Worm (Caenorhabditis elegans) whole organism, L2 larva: ENCODE data around the gene gpcp-2.

Experiments
- C34F6.9 ChIP-seq: fragments of 150-350 bp; optimal IDR thresholded peaks from 2 replicates; lab custom pipeline; 2014; ENCODE audit warnings: missing biosample characterization, missing genetic modification characterization
- F13H6.1 ChIP-seq: sonication (generic microtip); optimal IDR thresholded peaks from 2 replicates; lab custom pipeline; 2016; ENCODE audit warnings: missing genetic modification characterization, missing compliant biosample characterization
- R02D3.7 ChIP-seq: fragments of 150-350 bp; optimal IDR thresholded peaks from 2 replicates; lab custom pipeline; 2014; ENCODE audit warnings: missing biosample characterization, missing genetic modification characterization
- ZK546.5 ChIP-seq: sonication (generic microtip); optimal IDR thresholded peaks from 2 replicates; lab custom pipeline; 2017; ENCODE audit warnings: missing biosample characterization, missing genetic modification characterization
- aly-2 ChIP-seq: fragments of 150-350 bp; optimal IDR thresholded peaks from 2 replicates; lab custom pipeline; 2014; ENCODE audit warnings: missing biosample characterization, missing genetic modification characterization
- blmp-1 ChIP-seq: sonication (generic microtip); optimal IDR thresholded peaks from 2 replicates; lab custom pipeline; 2017; ENCODE audit warnings: missing genetic modification characterization, mild to moderate bottlenecking, missing compliant biosample characterization, antibody characterized with exemption, moderate library complexity; ENCODE audit not compliant: insufficient read depth
- ceh-16 ChIP-seq: fragments of 150-350 bp; optimal IDR thresholded peaks from 2 replicates; lab custom pipeline; 2014; ENCODE audit warnings: missing biosample characterization, missing genetic modification characterization
- crh-2 ChIP-seq: sonication (generic microtip); optimal IDR thresholded peaks from 2 replicates; lab custom pipeline; 2017; ENCODE audit warnings: missing biosample characterization, missing genetic modification characterization
- dmd-4 ChIP-seq: sonication (generic microtip); optimal IDR thresholded peaks from 2 replicates; lab custom pipeline; 2017; ENCODE audit warnings: missing biosample characterization, missing genetic modification characterization
- egl-27 ChIP-seq: sonication (generic microtip); optimal IDR thresholded peaks from 3 replicates; lab custom pipeline; 2017; ENCODE audit warnings: missing biosample characterization, missing genetic modification reagents, missing genetic modification characterization
- elt-3 ChIP-seq: sonication (generic microtip); optimal IDR thresholded peaks from 2 replicates; lab custom pipeline; 2017; ENCODE audit warnings: missing biosample characterization, missing genetic modification characterization
- fos-1 ChIP-seq: fragments of 150-350 bp; optimal IDR thresholded peaks from 2 replicates; lab custom pipeline; 2014; ENCODE audit warnings: missing biosample characterization, missing genetic modification characterization
- gmeb-1 ChIP-seq: fragments of 150-350 bp; optimal IDR thresholded peaks from 2 replicates; lab custom pipeline; 2014; ENCODE audit warnings: missing biosample characterization, missing genetic modification characterization
- lin-13 ChIP-seq: fragments of 150-350 bp; optimal IDR thresholded peaks from 2 replicates; lab custom pipeline; 2014; ENCODE audit warnings: missing biosample characterization, missing genetic modification reagents, missing genetic modification characterization
- lsy-2 ChIP-seq, 2 experiments: fragments of 150-350 bp in 1 of 2; sonication (generic microtip) in 1 of 2; optimal IDR thresholded peaks; 2 replicates each; lab custom pipeline; 2014 to 2017; ENCODE audit warnings: missing biosample characterization in 2 of 2, missing genetic modification characterization in 2 of 2
- mab-5 ChIP-seq: fragments of 150-350 bp; optimal IDR thresholded peaks from 2 replicates; lab custom pipeline; 2014; ENCODE audit warnings: missing biosample characterization, missing genetic modification characterization
- mbf-1 ChIP-seq: sonication (generic microtip); optimal IDR thresholded peaks from 2 replicates; lab custom pipeline; 2017; ENCODE audit warnings: missing biosample characterization, missing genetic modification characterization
- nhr-10 ChIP-seq: sonication (generic microtip); optimal IDR thresholded peaks from 2 replicates; lab custom pipeline; 2017; ENCODE audit warnings: missing biosample characterization, missing genetic modification characterization
- nhr-11 ChIP-seq: fragments of 150-350 bp; optimal IDR thresholded peaks from 2 replicates; lab custom pipeline; 2014; ENCODE audit warnings: missing biosample characterization, missing genetic modification characterization
- nhr-129 ChIP-seq: fragments of 150-350 bp; optimal IDR thresholded peaks from 2 replicates; lab custom pipeline; 2014; ENCODE audit warnings: missing biosample characterization, missing genetic modification characterization
- nhr-21 ChIP-seq: fragments of 150-350 bp; optimal IDR thresholded peaks from 2 replicates; lab custom pipeline; 2014; ENCODE audit warnings: missing biosample characterization, missing genetic modification characterization
- nhr-237 ChIP-seq: fragments of 150-350 bp; optimal IDR thresholded peaks from 2 replicates; lab custom pipeline; 2014; ENCODE audit warnings: missing biosample characterization, missing genetic modification characterization
- nhr-25 ChIP-seq: fragments of 150-350 bp; sonication (generic microtip); optimal IDR thresholded peaks from 3 replicates; lab custom pipeline; 2014; ENCODE audit warnings: missing biosample characterization, missing genetic modification characterization
- nhr-6 ChIP-seq: fragments of 150-350 bp; optimal IDR thresholded peaks from 2 replicates; lab custom pipeline; 2014; ENCODE audit warnings: missing biosample characterization, missing genetic modification characterization
- nhr-77 ChIP-seq: fragments of 150-350 bp; optimal IDR thresholded peaks from 2 replicates; lab custom pipeline; 2014; ENCODE audit warnings: missing biosample characterization, missing genetic modification characterization
- peb-1 ChIP-seq: fragments of 150-350 bp; optimal IDR thresholded peaks from 2 replicates; lab custom pipeline; 2014; ENCODE audit warnings: missing biosample characterization, missing genetic modification characterization
- sem-4 ChIP-seq: fragments of 150-350 bp; optimal IDR thresholded peaks from 2 replicates; lab custom pipeline; 2014; ENCODE audit warnings: missing biosample characterization, missing genetic modification reagents, missing genetic modification characterization
- skn-1 ChIP-seq: sonication (generic microtip); optimal IDR thresholded peaks from 2 replicates; lab custom pipeline; 2017; ENCODE audit warnings: missing biosample characterization, missing genetic modification characterization
- sma-3 ChIP-seq: sonication (generic microtip); optimal IDR thresholded peaks from 2 replicates; lab custom pipeline; 2016; ENCODE audit warnings: missing genetic modification reagents, missing genetic modification characterization, missing compliant biosample characterization
- sma-9 ChIP-seq, 2 experiments: fragments of 150-350 bp in 1 of 2; sonication (generic microtip) in 1 of 2; optimal IDR thresholded peaks; 2 replicates each; lab custom pipeline; 2014 to 2016; ENCODE audit warnings: missing genetic modification characterization in 2 of 2, mild to moderate bottlenecking in 1 of 2, missing biosample characterization in 1 of 2, missing compliant biosample characterization in 1 of 2, missing genetic modification reagents in 1 of 2, moderate library complexity in 1 of 2
- snpc-4 ChIP-seq: fragments of 150-350 bp; optimal IDR thresholded peaks from 2 replicates; lab custom pipeline; 2014; ENCODE audit warnings: missing biosample characterization, missing genetic modification characterization
- unc-39 ChIP-seq: fragments of 150-350 bp; optimal IDR thresholded peaks from 2 replicates; lab custom pipeline; 2014; ENCODE audit warnings: missing biosample characterization, missing genetic modification characterization
- unc-55 ChIP-seq: fragments of 150-350 bp; sonication (generic microtip); optimal IDR thresholded peaks from 3 replicates; lab custom pipeline; 2014; ENCODE audit warnings: missing biosample characterization, missing genetic modification reagents, missing genetic modification characterization
- unc-62 ChIP-seq: fragments of 150-350 bp; optimal IDR thresholded peaks from 2 replicates; lab custom pipeline; 2014; ENCODE audit warnings: missing biosample characterization, missing genetic modification reagents, missing genetic modification characterization
- zag-1 ChIP-seq: fragments of 150-350 bp; optimal IDR thresholded peaks from 2 replicates; lab custom pipeline; 2014; ENCODE audit warnings: missing biosample characterization, missing genetic modification characterization
- ztf-1 ChIP-seq: fragments of 200-800 bp; sonication (Bioruptor generic); conservative IDR thresholded peaks from 2 replicates; pipeline ENCODE4 v1.3.6; 2022; ENCODE audit warnings: missing genetic modification characterization, missing compliant biosample characterization
- ztf-11 ChIP-seq: sonication (generic microtip); optimal IDR thresholded peaks from 2 replicates; lab custom pipeline; 2017; ENCODE audit warnings: missing biosample characterization, missing genetic modification characterization
- ztf-4 ChIP-seq: fragments of 150-350 bp; optimal IDR thresholded peaks from 2 replicates; lab custom pipeline; 2014; ENCODE audit warnings: missing biosample characterization, missing genetic modification characterization

Gene gpcp-2

ce11 chrII:8042289-8042688, 30.9 kb downstream of the gpcp-2 start, which contains the start of gene T05H10.1:
TSS of gene T05H10.1 (plus strand) at chrII:8042589.
- no peak for TF ChIP-seq aly-2 (tag; lab: Kevin White, UChicago)
- no peak for TF ChIP-seq snpc-4 (tag; lab: Kevin White, UChicago)
- TF ChIP-seq unc-39 (tag; lab: Kevin White, UChicago): no peak
- TF ChIP-seq ztf-11 (tag; lab: Kevin White, UChicago): no peak
- no peak for TF ChIP-seq fos-1 (tag; lab: Kevin White, UChicago)
- TF ChIP-seq mab-5 (tag; lab: Kevin White, UChicago): no peak
- no peak for TF ChIP-seq ztf-1
- no peak for TF ChIP-seq egl-27
- no peak for TF ChIP-seq lin-13
- TF ChIP-seq, all 48 proteins: peak for 0

- peak; percentile 38 for TF ChIP-seq nhr-129 (tag; lab: Kevin White, UChicago)
- TF ChIP-seq lsy-2 (tag; optimal IDR thresholded peaks at IDR 0.05; lab: Kevin White, UChicago): peak in 1 of 2 experiments; percentile 69
- TF ChIP-seq lin-13: peak; percentile 34
- no peak for TF ChIP-seq crh-2 (tag; lab: Kevin White, UChicago)
- peak; percentile 67 for TF ChIP-seq unc-55
- TF ChIP-seq C34F6.9 (tag; lab: Kevin White, UChicago): peak; percentile 66
These were observed 31.5 kb downstream of the gpcp-2 start for ce11 chrII:8041642-8042041.

ce11 chrII:8039416-8039815, 33.8 kb downstream of the gpcp-2 start, which contains the start of the genes ubh-4 and algn-6:
TSS of gene ubh-4 (minus strand) at chrII:8039597.
TSS of gene algn-6 (plus strand) at chrII:8039802.
- TF ChIP-seq sma-3 (peak; percentile 66), crh-2 (tag; lab: Kevin White, UChicago) (peak; percentile 62), skn-1 (peak; percentile 53), sma-9 (GFP tag; optimal IDR thresholded peaks at IDR 0.05; lab: Kevin White, UChicago) (peak; percentile 26), sma-9 (tag; optimal IDR thresholded peaks at IDR 0.05; lab: Kevin White, UChicago) (no peak), lin-13 (peak; percentile 6), F13H6.1 (tag; lab: Kevin White, UChicago) (no peak), lsy-2 (tag; optimal IDR thresholded peaks at IDR 0.05; lab: Kevin White, UChicago) (peak; percentile 57 to 96), unc-55 (peak; percentile 72), peb-1 (tag; lab: Kevin White, UChicago) (no peak), nhr-77 (tag; lab: Kevin White, UChicago) (no peak), fos-1 (tag; lab: Kevin White, UChicago) (peak; percentile 45), nhr-129 (tag; lab: Kevin White, UChicago) (peak; percentile 61), gmeb-1 (tag; lab: Kevin White, UChicago) (peak; percentile 59), mbf-1 (tag; lab: Kevin White, UChicago) (no peak), unc-62 (no peak), C34F6.9 (tag; lab: Kevin White, UChicago) (peak; percentile 86)

- TF ChIP-seq elt-3 (tag; lab: Kevin White, UChicago) (no peak), F13H6.1 (tag; lab: Kevin White, UChicago) (no peak), nhr-6 (tag; lab: Kevin White, UChicago) (no peak), R02D3.7 (no peak), ceh-16 (tag; lab: Kevin White, UChicago) (no peak), ZK546.5 (tag; lab: Kevin White, UChicago) (no peak), mbf-1 (tag; lab: Kevin White, UChicago) (no peak), nhr-10 (tag; lab: Kevin White, UChicago) (no peak), blmp-1 (tag; lab: Kevin White, UChicago) (no peak), skn-1 (no peak), nhr-25 (no peak), ztf-11 (tag; lab: Kevin White, UChicago) (no peak), ztf-4 (tag; lab: Kevin White, UChicago) (no peak), zag-1 (tag; lab: Kevin White, UChicago) (no peak), sma-3 (no peak), mab-5 (tag; lab: Kevin White, UChicago) (no peak)
These were observed 35.3 kb downstream of the gpcp-2 start, which contains the start of gene C08B11.9 for ce11 chrII:8037863-8038262. TSS of gene C08B11.9 (minus strand) at chrII:8038169.

ce11 chrII:8037246-8037645, 35.9 kb downstream of the gpcp-2 start, which contains the start of gene arp-6:
TSS of gene arp-6 (minus strand) at chrII:8037346.
- TF ChIP-seq ceh-16 (tag; lab: Kevin White, UChicago) (no peak), gmeb-1 (tag; lab: Kevin White, UChicago) (no peak), blmp-1 (tag; lab: Kevin White, UChicago) (no peak), sem-4 (tag; lab: Kevin White, UChicago) (no peak), elt-3 (tag; lab: Kevin White, UChicago) (no peak), nhr-237 (tag; lab: Kevin White, UChicago) (no peak), nhr-11 (tag; lab: Kevin White, UChicago) (no peak), R02D3.7 (no peak), peb-1 (tag; lab: Kevin White, UChicago) (no peak), nhr-21 (tag; lab: Kevin White, UChicago) (no peak), dmd-4 (tag; lab: Kevin White, UChicago) (no peak), sma-9 (GFP tag; optimal IDR thresholded peaks at IDR 0.05; lab: Kevin White, UChicago) (no peak), sma-9 (tag; optimal IDR thresholded peaks at IDR 0.05; lab: Kevin White, UChicago) (no peak), nhr-6 (tag; lab: Kevin White, UChicago) (no peak), crh-2 (tag; lab: Kevin White, UChicago) (no peak)
- TF ChIP-seq, all 48 proteins: peak for 0
